Fruit fly (Drosophila melanogaster) whole organism, embryonic: ENCODE measurements around the gene CG6569.

Experiments
- BEAF-32 ChIP-seq: fragments of 200-800 bp; sonication (Bioruptor generic); optimal IDR thresholded peaks from 3 replicates; lab custom pipeline; 2017; ENCODE audit warnings: missing biosample characterization, missing genetic modification characterization, mild to moderate bottlenecking, moderate library complexity, missing genetic modification reagents
- Bteb2 ChIP-seq: fragments of 200-800 bp; sonication (Bioruptor generic); optimal IDR thresholded peaks from 2 replicates; lab custom pipeline; 2016; ENCODE audit warnings: missing biosample characterization, missing genetic modification characterization
- C15 ChIP-seq: fragments of 200-800 bp; sonication (Bioruptor generic); IDR thresholded peaks from 3 replicates; pipeline ENCODE4 v1.3.6; 2022; ENCODE audit warnings: missing biosample characterization, missing genetic modification characterization
- CG10267 ChIP-seq: fragments of 200-800 bp; sonication (Bioruptor generic); optimal IDR thresholded peaks from 2 replicates; lab custom pipeline; 2018; ENCODE audit warnings: missing biosample characterization, mild to moderate bottlenecking, missing genetic modification characterization, moderate library complexity
- CG11085 ChIP-seq: fragments of 200-800 bp; sonication (Bioruptor generic); IDR thresholded peaks from 2 replicates; pipeline ENCODE4 v1.3.6; 2022; ENCODE audit warnings: missing biosample characterization, missing genetic modification characterization
- CG11696 ChIP-seq: fragments of 200-800 bp; sonication (Bioruptor generic); IDR thresholded peaks from 2 replicates; pipeline ENCODE4 v1.3.6; 2022; ENCODE audit warnings: missing biosample characterization, missing genetic modification characterization
- CG1233 ChIP-seq: fragments of 200-800 bp; sonication (Bioruptor generic); optimal IDR thresholded peaks from 4 replicates; lab custom pipeline; 2018; ENCODE audit warnings: missing biosample characterization, mild to moderate bottlenecking, missing genetic modification characterization
- CG15601 ChIP-seq: fragments of 200-800 bp; sonication (Bioruptor generic); optimal IDR thresholded peaks from 3 replicates; lab custom pipeline; 2019; ENCODE audit warnings: missing biosample characterization, mild to moderate bottlenecking, missing genetic modification characterization, moderate library complexity
- CG18262 ChIP-seq: fragments of 200-800 bp; optimal IDR thresholded peaks from 3 replicates; lab custom pipeline; 2019; ENCODE audit warnings: missing biosample characterization, mild to moderate bottlenecking, missing genetic modification characterization, moderate library complexity
- CG1832 ChIP-seq: fragments of 200-800 bp; sonication (Bioruptor generic); optimal IDR thresholded peaks from 2 replicates; lab custom pipeline; 2017; ENCODE audit warnings: missing biosample characterization, mild to moderate bottlenecking, missing genetic modification characterization, inconsistent platforms
- CG31224 ChIP-seq: fragments of 200-800 bp; sonication (Bioruptor generic); IDR thresholded peaks from 2 replicates; pipeline ENCODE4 v1.3.6; 2022; ENCODE audit warnings: missing biosample characterization, missing genetic modification characterization
- CG33557 ChIP-seq: fragments of 200-800 bp; sonication (Bioruptor generic); optimal IDR thresholded peaks from 2 replicates; lab custom pipeline; 2019; ENCODE audit warnings: missing biosample characterization, mild to moderate bottlenecking, missing genetic modification characterization, moderate library complexity
- CG3838 ChIP-seq: fragments of 200-800 bp; sonication (Bioruptor generic); optimal IDR thresholded peaks from 3 replicates; lab custom pipeline; 2016; ENCODE audit warnings: missing biosample characterization, missing genetic modification characterization
- CG4360 ChIP-seq: fragments of 200-800 bp; sonication (Bioruptor generic); IDR thresholded peaks from 2 replicates; pipeline ENCODE4 v1.3.6; 2022; ENCODE audit warnings: missing biosample characterization, missing genetic modification characterization
- CG4424 ChIP-seq: fragments of 200-800 bp; sonication (Bioruptor generic); optimal IDR thresholded peaks from 3 replicates; lab custom pipeline; 2016; ENCODE audit warnings: missing biosample characterization, missing genetic modification characterization
- CG6689 ChIP-seq: fragments of 200-800 bp; sonication (Bioruptor generic); IDR thresholded peaks from 2 replicates; pipeline ENCODE4 v1.3.6; 2022; ENCODE audit warnings: missing biosample characterization, missing genetic modification characterization
- D ChIP-seq, 2 experiments: fragments of 200-800 bp in 1 of 2; fragments of >200 bp in 1 of 2; sonication (Bioruptor generic) in 1 of 2; optimal IDR thresholded peaks; 2 replicates in 1 of 2; 3 replicates in 1 of 2; lab custom pipeline; 2017; ENCODE audit warnings: mild to moderate bottlenecking in 1 of 2, missing biosample characterization in 1 of 2, missing genetic modification characterization in 1 of 2, missing genetic modification reagents in 1 of 2
- Deaf1 ChIP-seq: fragments of 200-800 bp; optimal IDR thresholded peaks from 3 replicates; lab custom pipeline; 2019; ENCODE audit warnings: missing biosample characterization, mild to moderate bottlenecking, missing genetic modification characterization, moderate library complexity
- Fer3 ChIP-seq: fragments of 200-800 bp; sonication (Bioruptor generic); optimal IDR thresholded peaks from 2 replicates; lab custom pipeline; 2018; ENCODE audit warnings: missing biosample characterization, mild to moderate bottlenecking, missing genetic modification characterization, moderate library complexity
- Lim3 ChIP-seq: fragments of 200-800 bp; sonication (Bioruptor generic); IDR thresholded peaks from 2 replicates; pipeline ENCODE4 v1.3.6; 2022; ENCODE audit warnings: missing biosample characterization, missing genetic modification characterization
- Myb ChIP-seq: fragments of 200-800 bp; sonication (Bioruptor generic); optimal IDR thresholded peaks from 2 replicates; lab custom pipeline; 2016; ENCODE audit warnings: missing biosample characterization, missing genetic modification characterization
- Spps ChIP-seq: fragments of 200-800 bp; sonication (Bioruptor generic); optimal IDR thresholded peaks from 2 replicates; lab custom pipeline; 2018; ENCODE audit warnings: missing biosample characterization, mild to moderate bottlenecking, missing genetic modification characterization
- Sry-δ ChIP-seq: fragments of 200-800 bp; sonication (Bioruptor generic); optimal IDR thresholded peaks from 2 replicates; lab custom pipeline; 2016; ENCODE audit warnings: missing biosample characterization, missing genetic modification characterization
- Ssrp ChIP-seq: fragments of 200-800 bp; sonication (Bioruptor generic); optimal IDR thresholded peaks from 2 replicates; lab custom pipeline; 2018; ENCODE audit warnings: missing biosample characterization, mild to moderate bottlenecking, missing genetic modification characterization, moderate library complexity
- Xbp1 ChIP-seq: fragments of 200-800 bp; sonication (Bioruptor generic); optimal IDR thresholded peaks from 3 replicates; lab custom pipeline; 2016; ENCODE audit warnings: missing biosample characterization, mild to moderate bottlenecking, missing genetic modification characterization
- Xrp1 ChIP-seq: fragments of 200-800 bp; sonication (Bioruptor generic); IDR thresholded peaks from 2 replicates; pipeline ENCODE4 v1.3.6; 2022; ENCODE audit warnings: missing biosample characterization, missing genetic modification characterization
- bbx ChIP-seq: fragments of 200-800 bp; sonication (Bioruptor generic); IDR thresholded peaks from 2 replicates; pipeline ENCODE4 v1.3.6; 2022; ENCODE audit warnings: missing biosample characterization, missing genetic modification characterization; ENCODE audit not compliant: partially characterized antibody
- br ChIP-seq: fragments of >200 bp; optimal IDR thresholded peaks from 2 replicates; lab custom pipeline; 2017
- dati ChIP-seq: fragments of 200-800 bp; sonication (Bioruptor generic); IDR thresholded peaks from 2 replicates; pipeline ENCODE4 v1.3.6; 2022; ENCODE audit warnings: missing biosample characterization, missing genetic modification characterization
- dmrt99B ChIP-seq: fragments of 200-800 bp; sonication (Bioruptor generic); optimal IDR thresholded peaks from 2 replicates; lab custom pipeline; 2018; ENCODE audit warnings: missing biosample characterization, mild to moderate bottlenecking, missing genetic modification characterization, moderate library complexity
- dpn ChIP-seq, 2 experiments: fragments of 200-800 bp; sonication (Bioruptor generic); optimal IDR thresholded peaks; 3 replicates each; lab custom pipeline; 2016; ENCODE audit warnings: missing biosample characterization in 2 of 2, missing genetic modification characterization in 2 of 2
- en ChIP-seq: fragments of 200-800 bp; sonication (Bioruptor generic); optimal IDR thresholded peaks from 2 replicates; lab custom pipeline; 2016; ENCODE audit warnings: missing biosample characterization, missing genetic modification characterization
- eyg ChIP-seq: fragments of 200-800 bp; sonication (Bioruptor generic); optimal IDR thresholded peaks from 3 replicates; lab custom pipeline; 2016; ENCODE audit warnings: missing biosample characterization, missing genetic modification characterization
- fd102C ChIP-seq: fragments of 200-800 bp; sonication (Bioruptor generic); optimal IDR thresholded peaks from 2 replicates; lab custom pipeline; 2018; ENCODE audit warnings: missing biosample characterization, mild to moderate bottlenecking, missing genetic modification characterization, moderate library complexity
- fru ChIP-seq: fragments of >200 bp; optimal IDR thresholded peaks from 2 replicates; lab custom pipeline; 2017
- gem ChIP-seq: fragments of 200-800 bp; sonication (Bioruptor generic); optimal IDR thresholded peaks from 2 replicates; lab custom pipeline; 2019; ENCODE audit warnings: missing biosample characterization, mild to moderate bottlenecking, missing genetic modification characterization, moderate library complexity
- ham ChIP-seq: fragments of 200-800 bp; sonication (Bioruptor generic); IDR thresholded peaks from 2 replicates; pipeline ENCODE4 v1.3.6; 2022; ENCODE audit warnings: missing biosample characterization, missing genetic modification characterization
- her ChIP-seq: fragments of 200-800 bp; sonication (Bioruptor generic); optimal IDR thresholded peaks from 2 replicates; lab custom pipeline; 2016; ENCODE audit warnings: missing biosample characterization, missing genetic modification characterization
- org-1 ChIP-seq: fragments of 200-800 bp; sonication (Bioruptor generic); optimal IDR thresholded peaks from 2 replicates; lab custom pipeline; 2017; ENCODE audit warnings: missing biosample characterization, missing genetic modification characterization
- p53 ChIP-seq: fragments of 200-800 bp; sonication (Bioruptor generic); optimal IDR thresholded peaks from 2 replicates; lab custom pipeline; 2016; ENCODE audit warnings: missing biosample characterization, missing genetic modification characterization
- rib ChIP-seq: fragments of 200-800 bp; sonication (Bioruptor generic); IDR thresholded peaks from 2 replicates; pipeline ENCODE4 v1.3.6; 2022; ENCODE audit warnings: missing biosample characterization, missing genetic modification characterization
- row ChIP-seq: fragments of 200-800 bp; sonication (Bioruptor generic); IDR thresholded peaks from 3 replicates; pipeline ENCODE4 v1.3.6; 2022; ENCODE audit warnings: missing biosample characterization, missing genetic modification characterization
- stc ChIP-seq: fragments of 200-800 bp; sonication (Bioruptor generic); IDR thresholded peaks from 2 replicates; pipeline ENCODE4 v1.3.6; 2022; ENCODE audit warnings: missing biosample characterization, missing genetic modification characterization
- z ChIP-seq: fragments of 200-800 bp; sonication (Bioruptor generic); IDR thresholded peaks from 3 replicates; pipeline ENCODE4 v1.3.6; 2022; ENCODE audit warnings: missing biosample characterization, missing genetic modification characterization
- zen ChIP-seq: fragments of 200-800 bp; sonication (Bioruptor generic); optimal IDR thresholded peaks from 3 replicates; lab custom pipeline; 2018; ENCODE audit warnings: missing biosample characterization, mild to moderate bottlenecking, missing genetic modification characterization, moderate library complexity
- zfh1 ChIP-seq: fragments of 200-800 bp; sonication (Bioruptor generic); IDR thresholded peaks from 3 replicates; pipeline ENCODE4 v1.3.6; 2022; ENCODE audit warnings: missing biosample characterization, missing genetic modification characterization

CG6569 gene

dm6 chr3R:21834234-21835070 is 33.3 kb downstream of the CG6569 start (continued):
- TF ChIP-seq ham, result no peak
- no peak for TF ChIP-seq CG11696 (GFP tag; lab: Robert Waterston, UW)
- no peak for TF ChIP-seq Myb (GFP tag; lab: Kevin White, UChicago)
- no peak for TF ChIP-seq en (GFP tag; lab: Kevin White, UChicago)
- peak; percentile 75 for TF ChIP-seq CG18262 (tag; lab: Kevin White, UChicago)
- no peak for TF ChIP-seq dpn (GFP tag; optimal IDR thresholded peaks at IDR 0.05; lab: Kevin White, UChicago)
- TF ChIP-seq dmrt99B (tag; lab: Kevin White, UChicago), result peak; percentile 26
- no peak for TF ChIP-seq p53
- TF ChIP-seq Xbp1, result peak; percentile 37
- TF ChIP-seq zfh1 (GFP tag; lab: Robert Waterston, UW), result peak; percentile 60; the same call in 2 of the 3 replicates
- TF ChIP-seq rib (GFP tag; lab: Robert Waterston, UW), result no peak
- TF ChIP-seq Xrp1 (GFP tag; lab: Robert Waterston, UW), result peak; percentile 69
- TF ChIP-seq CG1233 (GFP tag; lab: Kevin White, UChicago), result no peak
- peak; percentile 50 for TF ChIP-seq CG33557 (GFP tag; lab: Kevin White, UChicago)
- TF ChIP-seq br (lab: Kevin White, UChicago), result no peak
- TF ChIP-seq her (GFP tag; lab: Kevin White, UChicago), result no peak
- peak; percentile 43 for TF ChIP-seq Spps
- TF ChIP-seq BEAF-32, result no peak
- TF ChIP-seq CG4424 (GFP tag; lab: Kevin White, UChicago), result no peak
- TF ChIP-seq Fer3 (tag; lab: Kevin White, UChicago), result no peak
- TF ChIP-seq CG11085 (GFP tag; lab: Robert Waterston, UW), result no peak
- no peak for TF ChIP-seq Bteb2 (GFP tag; lab: Kevin White, UChicago)
- peak; percentile 55 for TF ChIP-seq Ssrp (tag; lab: Kevin White, UChicago)
- TF ChIP-seq Sry-δ (GFP tag; lab: Kevin White, UChicago), result no peak
- TF ChIP-seq fd102C (GFP tag; lab: Kevin White, UChicago), result no peak
- peak; percentile 9; the same call in 1 of the 2 replicates for TF ChIP-seq CG4360 (GFP tag; lab: Robert Waterston, UW)
- peak; percentile 18 for TF ChIP-seq CG10267 (tag; lab: Kevin White, UChicago)
- TF ChIP-seq row (GFP tag; lab: Robert Waterston, UW), result peak; percentile 52; the same call in 2 of the 3 replicates
- TF ChIP-seq fru, result no peak
- peak; percentile 71 for TF ChIP-seq gem
- peak; percentile 28 for TF ChIP-seq org-1 (GFP tag; lab: Kevin White, UChicago)
- no peak for TF ChIP-seq D (optimal IDR thresholded peaks at IDR 0.05; lab: Kevin White, UChicago)
- TF ChIP-seq D (GFP tag; optimal IDR thresholded peaks at IDR 0.05; lab: Kevin White, UChicago), result peak; percentile 27
- no peak for TF ChIP-seq dati
- no peak for TF ChIP-seq eyg (GFP tag; lab: Kevin White, UChicago)
- TF ChIP-seq CG3838 (GFP tag; lab: Kevin White, UChicago), result no peak

- TF ChIP-seq bbx (GFP tag; lab: Robert Waterston, UW), result no peak
- TF ChIP-seq z, result peak; percentile 65; the same call in 2 of the 3 replicates
Observed at dm6 chr3R:21832203-21832602, 35.5 kb downstream of the CG6569 start, which contains the start of gene Gr93a. Gene Gr93a (plus strand): TSS chr3R:21832503.

dm6 chr3R:21831040-21831439 is 36.7 kb downstream of the CG6569 start:
- TF ChIP-seq Lim3 (GFP tag; lab: Robert Waterston, UW) (no peak), CG1832 (GFP tag; lab: Kevin White, UChicago) (no peak), CG6689 (GFP tag; lab: Robert Waterston, UW) (no peak), CG15601 (no peak), stc (GFP tag; lab: Robert Waterston, UW) (no peak), CG31224 (GFP tag; lab: Robert Waterston, UW) (peak; percentile 12; the same call in 1 of the 2 replicates), zen (tag; lab: Kevin White, UChicago) (no peak), C15 (GFP tag; lab: Robert Waterston, UW) (peak; percentile 22; the same call in 1 of the 3 replicates), Deaf1 (no peak)
